Worm (Caenorhabditis elegans): Measurements from ENCODE around the gene arrd-3.

The arrd-3 gene

ce11 chrII:9436009-9436408 is 23.7 kb downstream of the arrd-3 start, which contains the start of gene kin-16:
Gene kin-16 (minus strand): TSS chrII:9436109.
- TF ChIP-seq fkh-2 (tag; optimal IDR thresholded peaks at IDR 0.05) (no peak), ceh-16 (tag; optimal IDR thresholded peaks at IDR 0.05) (no peak), ceh-28 (tag; optimal IDR thresholded peaks at IDR 0.05) (no peak), egl-5 (tag; optimal IDR thresholded peaks at IDR 0.05) (no peak), ztf-11 (tag; optimal IDR thresholded peaks at IDR 0.05) (no peak), mml-1 (tag; optimal IDR thresholded peaks at IDR 0.05) (no peak), eor-1 (tag; optimal IDR thresholded peaks at IDR 0.05) (no peak), nhr-76 (tag; optimal IDR thresholded peaks at IDR 0.05) (no peak), nhr-77 (tag; optimal IDR thresholded peaks at IDR 0.05) (no peak)

- no peak for TF ChIP-seq fkh-2 (tag; optimal IDR thresholded peaks at IDR 0.05)
- TF ChIP-seq egl-27 (tag; optimal IDR thresholded peaks at IDR 0.05) = no peak
- no peak for TF ChIP-seq aly-2 (tag; optimal IDR thresholded peaks at IDR 0.05)
- TF ChIP-seq fos-1 (tag; optimal IDR thresholded peaks at IDR 0.05) = no peak
- no peak for TF ChIP-seq ztf-4 (tag; optimal IDR thresholded peaks at IDR 0.05)
- no peak for TF ChIP-seq nhr-77 (tag; optimal IDR thresholded peaks at IDR 0.05)
Measured at ce11 chrII:9438227-9438626, 25.9 kb downstream of the arrd-3 start, which contains the start of gene chil-13. Gene chil-13 (minus strand): TSS chrII:9438327.

ce11 chrII:9438853-9439252 is 26.5 kb downstream of the arrd-3 start:
- TF ChIP-seq pqm-1 (tag; optimal IDR thresholded peaks at IDR 0.05) = no peak
- TF ChIP-seq mml-1 (tag; optimal IDR thresholded peaks at IDR 0.05) = no peak
- no peak for TF ChIP-seq nhr-25 (tag; optimal IDR thresholded peaks at IDR 0.05)
- TF ChIP-seq nhr-23 (tag; optimal IDR thresholded peaks at IDR 0.05) = no peak
- TF ChIP-seq eor-1 (tag; optimal IDR thresholded peaks at IDR 0.05) = no peak
- no peak for TF ChIP-seq ZK546.5 (tag; optimal IDR thresholded peaks at IDR 0.05)
- TF ChIP-seq zag-1 (tag; optimal IDR thresholded peaks at IDR 0.05) = no peak
- TF ChIP-seq fos-1 (tag; optimal IDR thresholded peaks at IDR 0.05) = no peak
- no peak for TF ChIP-seq nhr-43 (tag; optimal IDR thresholded peaks at IDR 0.05; ENCODE audit: poor library complexity, severe bottlenecking)
- no peak for TF ChIP-seq unc-62 (GFP tag; optimal IDR thresholded peaks at IDR 0.05)
- TF ChIP-seq ztf-11 (tag; optimal IDR thresholded peaks at IDR 0.05) = no peak
- TF ChIP-seq lin-15B (tag; optimal IDR thresholded peaks at IDR 0.05) = no peak
- no peak for TF ChIP-seq nhr-12 (tag; optimal IDR thresholded peaks at IDR 0.05)

- TF ChIP-seq ceh-9 (tag; optimal IDR thresholded peaks at IDR 0.05) = no peak
- TF ChIP-seq skn-1 (tag; optimal IDR thresholded peaks at IDR 0.05) = no peak
- no peak for TF ChIP-seq sea-2 (GFP tag; optimal IDR thresholded peaks at IDR 0.05)
- no peak for TF ChIP-seq unc-62 (GFP tag; optimal IDR thresholded peaks at IDR 0.05)
- no peak for TF ChIP-seq tbx-2 (tag; optimal IDR thresholded peaks at IDR 0.05)
- no peak for TF ChIP-seq egl-27 (tag; optimal IDR thresholded peaks at IDR 0.05)
- TF ChIP-seq ZK546.5 (tag; optimal IDR thresholded peaks at IDR 0.05) = no peak
- TF ChIP-seq nhr-25 (tag; optimal IDR thresholded peaks at IDR 0.05) = no peak
- TF ChIP-seq nhr-12 (tag; optimal IDR thresholded peaks at IDR 0.05) = no peak
Measured at ce11 chrII:9440060-9440459, 27.7 kb downstream of the arrd-3 start, which contains the start of gene chil-17. Gene chil-17 (minus strand): TSS chrII:9440160.

ce11 chrII:9441838-9442237 is 29.5 kb downstream of the arrd-3 start, which contains the start of gene chil-16:
Gene chil-16 (minus strand): TSS chrII:9441938.
- no peak for TF ChIP-seq nhr-25 (tag; optimal IDR thresholded peaks at IDR 0.05)
- no peak for TF ChIP-seq lin-15B (tag; optimal IDR thresholded peaks at IDR 0.05)
- TF ChIP-seq unc-39 (tag; optimal IDR thresholded peaks at IDR 0.05) = no peak
- TF ChIP-seq fos-1 (tag; optimal IDR thresholded peaks at IDR 0.05) = no peak
- TF ChIP-seq tbx-2 (tag; optimal IDR thresholded peaks at IDR 0.05) = no peak
- TF ChIP-seq nfya-1 (tag; optimal IDR thresholded peaks at IDR 0.05; ENCODE audit: insufficient read depth) = no peak
- no peak for TF ChIP-seq elt-3 (tag; optimal IDR thresholded peaks at IDR 0.05)
- TF ChIP-seq eor-1 (tag; optimal IDR thresholded peaks at IDR 0.05) = no peak
- TF ChIP-seq pha-4 (tag; optimal IDR thresholded peaks at IDR 0.05) = no peak
- no peak for TF ChIP-seq unc-62 (GFP tag; optimal IDR thresholded peaks at IDR 0.05)
- no peak for TF ChIP-seq mdl-1 (tag; optimal IDR thresholded peaks at IDR 0.05)
- no peak for TF ChIP-seq ztf-11 (tag; optimal IDR thresholded peaks at IDR 0.05)
- no peak for TF ChIP-seq daf-12 (tag; optimal IDR thresholded peaks at IDR 0.05)

- TF ChIP-seq zag-1 (tag; optimal IDR thresholded peaks at IDR 0.05) (no peak), ama-1 (optimal IDR thresholded peaks at IDR 0.05) (no peak), egl-5 (tag; optimal IDR thresholded peaks at IDR 0.05) (no peak), skn-1 (tag; optimal IDR thresholded peaks at IDR 0.05) (no peak)
Measured at ce11 chrII:9443522-9443921, 31.2 kb downstream of the arrd-3 start, which contains the start of gene chil-15. Gene chil-15 (minus strand): TSS chrII:9443622.
